Worm (Caenorhabditis elegans): ENCODE results near the gene pef-1.

ce11 chrIII:872373-872772 is 53.7 kb downstream of the pef-1 start, which contains the start of the genes T24C4.3 and clc-20:
- TF ChIP-seq scrt-1 (GFP tag; IDR thresholded peaks at IDR 0.05) = no peak
- TF ChIP-seq sea-1 (GFP tag; conservative IDR thresholded peaks at IDR 0.05) = no peak
- TF ChIP-seq ama-1 (optimal IDR thresholded peaks at IDR 0.05) = no peak
- no peak for TF ChIP-seq ceh-36 (tag; optimal IDR thresholded peaks at IDR 0.05)
- no peak for TF ChIP-seq ets-7 (tag; optimal IDR thresholded peaks at IDR 0.05)
- TF ChIP-seq F13C5.2 (tag; optimal IDR thresholded peaks at IDR 0.05) = no peak
- TF ChIP-seq flt-1 (GFP tag; IDR thresholded peaks at IDR 0.05) = no peak
- no peak for TF ChIP-seq pes-1 (GFP tag; IDR thresholded peaks at IDR 0.05)

Data from whole organism, early embryonic.